Worm (Caenorhabditis elegans): ENCODE results near the gene gpa-2.
"Not testable (repeated sequence)": the region's sequence is repeated elsewhere in the genome, so short reads cannot be mapped to it uniquely, and the experiment has no call there.

gpa-2 gene

DNA sequence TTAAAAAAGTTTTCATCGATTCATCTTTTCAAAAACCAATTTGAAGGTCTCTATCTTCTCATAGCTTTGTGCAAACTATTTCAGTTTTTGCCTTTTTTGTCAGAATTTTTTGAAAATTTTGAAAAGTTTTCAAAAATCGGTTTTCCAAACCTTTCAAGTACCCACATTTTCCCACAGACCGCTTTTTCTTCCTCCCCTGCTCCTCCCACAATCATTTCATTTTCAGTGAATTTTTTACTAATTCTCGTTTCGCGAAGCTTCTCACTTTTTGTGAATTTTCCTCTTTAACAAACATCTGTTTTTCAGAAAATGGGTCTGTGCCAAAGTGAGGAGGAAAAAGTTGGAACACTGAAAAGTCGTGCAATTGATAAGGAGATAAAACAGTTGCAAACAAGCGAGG, at the start of gene gpa-2:
gpa-2 (plus strand) TSS at position 301 of the 400 bp plus-strand sequence.
- TF ChIP-seq ceh-13 (GFP tag; optimal IDR thresholded peaks at IDR 0.05) (no peak), tra-4 (tag; optimal IDR thresholded peaks at IDR 0.05) (no peak), F13C5.2 (tag; optimal IDR thresholded peaks at IDR 0.05) (no peak), ama-1 (optimal IDR thresholded peaks at IDR 0.05) (no peak), tbx-11 (GFP tag; IDR thresholded peaks at IDR 0.05) (no peak), hnd-1 (tag; optimal IDR thresholded peaks at IDR 0.05) (no peak), flt-1 (GFP tag; IDR thresholded peaks at IDR 0.05) (no peak), ceh-36 (tag; optimal IDR thresholded peaks at IDR 0.05) (no peak), B0310.2 (tag; optimal IDR thresholded peaks at IDR 0.05) (no peak), ets-7 (tag; optimal IDR thresholded peaks at IDR 0.05) (no peak), aly-1 (tag; optimal IDR thresholded peaks at IDR 0.05) (no peak), sea-1 (GFP tag; conservative IDR thresholded peaks at IDR 0.05) (no peak), pes-1 (GFP tag; IDR thresholded peaks at IDR 0.05) (no peak), scrt-1 (GFP tag; IDR thresholded peaks at IDR 0.05) (no peak), tbx-37 (GFP tag; conservative IDR thresholded peaks at IDR 0.05) (no peak), hmbx-1 (tag; optimal IDR thresholded peaks at IDR 0.05) (no peak), hmg-4 (GFP tag; optimal IDR thresholded peaks at IDR 0.05) (no peak)

ce11 chrV:8323545-8323944, 47.3 kb upstream of the gpa-2 start:
- TF ChIP-seq pes-1 (GFP tag; IDR thresholded peaks at IDR 0.05) = no peak
- TF ChIP-seq ets-7 (tag; optimal IDR thresholded peaks at IDR 0.05) = no peak
- no peak for TF ChIP-seq ama-1 (optimal IDR thresholded peaks at IDR 0.05)
- no peak for TF ChIP-seq tbx-37 (GFP tag; conservative IDR thresholded peaks at IDR 0.05)

ce11 chrV:8325906-8326305, 44.9 kb upstream of the gpa-2 start:
- TF ChIP-seq hnd-1 (tag; optimal IDR thresholded peaks at IDR 0.05) (no peak), sea-1 (GFP tag; conservative IDR thresholded peaks at IDR 0.05) (no peak), tbx-37 (GFP tag; conservative IDR thresholded peaks at IDR 0.05) (no peak), tbx-11 (GFP tag; IDR thresholded peaks at IDR 0.05) (no peak), aly-1 (tag; optimal IDR thresholded peaks at IDR 0.05) (no peak), ets-7 (tag; optimal IDR thresholded peaks at IDR 0.05) (no peak), hmbx-1 (tag; optimal IDR thresholded peaks at IDR 0.05) (no peak), ama-1 (optimal IDR thresholded peaks at IDR 0.05) (no peak), B0310.2 (tag; optimal IDR thresholded peaks at IDR 0.05) (no peak), pes-1 (GFP tag; IDR thresholded peaks at IDR 0.05) (no peak), flt-1 (GFP tag; IDR thresholded peaks at IDR 0.05) (no peak)

- TF ChIP-seq tbx-37 (GFP tag; conservative IDR thresholded peaks at IDR 0.05) (no peak), sea-1 (GFP tag; conservative IDR thresholded peaks at IDR 0.05) (no peak), flt-1 (GFP tag; IDR thresholded peaks at IDR 0.05) (no peak), pes-1 (GFP tag; IDR thresholded peaks at IDR 0.05) (no peak), hmbx-1 (tag; optimal IDR thresholded peaks at IDR 0.05) (no peak), B0310.2 (tag; optimal IDR thresholded peaks at IDR 0.05) (no peak), tra-4 (tag; optimal IDR thresholded peaks at IDR 0.05) (no peak), tbx-11 (GFP tag; IDR thresholded peaks at IDR 0.05) (no peak), ets-7 (tag; optimal IDR thresholded peaks at IDR 0.05) (no peak), ama-1 (optimal IDR thresholded peaks at IDR 0.05) (no peak), F13C5.2 (tag; optimal IDR thresholded peaks at IDR 0.05) (no peak), ceh-13 (GFP tag; optimal IDR thresholded peaks at IDR 0.05) (no peak), aly-1 (tag; optimal IDR thresholded peaks at IDR 0.05) (no peak), ceh-36 (tag; optimal IDR thresholded peaks at IDR 0.05) (no peak), scrt-1 (GFP tag; IDR thresholded peaks at IDR 0.05) (no peak), hnd-1 (tag; optimal IDR thresholded peaks at IDR 0.05) (no peak)
These were observed 43.7 kb upstream of the gpa-2 start for ce11 chrV:8327080-8327479.

ce11 chrV:8329390-8329789, 41.4 kb upstream of the gpa-2 start:
- TF ChIP-seq scrt-1 (GFP tag; IDR thresholded peaks at IDR 0.05) = 0 out of 2 replicates have a peak, but pooled peaks have one; percentile 47

ce11 chrV:8334360-8334759, 36.4 kb upstream of the gpa-2 start, which contains the start of gene tmd-2:
Gene tmd-2 (plus strand): TSS chrV:8334660.
- TF ChIP-seq aly-1 (tag; optimal IDR thresholded peaks at IDR 0.05) (no peak), hmbx-1 (tag; optimal IDR thresholded peaks at IDR 0.05) (no peak), ets-7 (tag; optimal IDR thresholded peaks at IDR 0.05) (no peak)

DNA sequence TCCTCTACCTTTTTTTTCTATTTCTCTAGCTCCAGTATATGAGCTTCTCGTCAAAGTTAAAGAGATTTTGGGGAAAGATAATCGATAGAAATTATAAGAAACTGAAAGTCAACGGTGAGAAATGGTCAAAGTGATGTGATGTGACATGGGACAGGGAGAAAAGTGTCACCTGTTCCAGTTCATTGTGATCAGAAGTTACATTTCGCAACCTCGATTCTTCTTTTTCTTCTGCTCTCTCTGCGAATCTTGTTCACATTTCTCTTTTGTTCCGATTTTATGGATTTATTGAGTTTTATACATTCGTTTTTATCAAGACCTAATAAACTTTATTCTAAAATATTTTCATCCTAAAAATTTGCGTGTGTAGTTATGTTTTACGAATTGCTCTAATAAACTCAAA, 35.2 kb upstream of the gpa-2 start:
- no peak for TF ChIP-seq ama-1 (optimal IDR thresholded peaks at IDR 0.05)
- no peak for TF ChIP-seq hmg-4 (GFP tag; optimal IDR thresholded peaks at IDR 0.05)
- TF ChIP-seq tra-4 (tag; optimal IDR thresholded peaks at IDR 0.05) = no peak
- TF ChIP-seq ceh-13 (GFP tag; optimal IDR thresholded peaks at IDR 0.05) = no peak
- no peak for TF ChIP-seq hmbx-1 (tag; optimal IDR thresholded peaks at IDR 0.05)

DNA sequence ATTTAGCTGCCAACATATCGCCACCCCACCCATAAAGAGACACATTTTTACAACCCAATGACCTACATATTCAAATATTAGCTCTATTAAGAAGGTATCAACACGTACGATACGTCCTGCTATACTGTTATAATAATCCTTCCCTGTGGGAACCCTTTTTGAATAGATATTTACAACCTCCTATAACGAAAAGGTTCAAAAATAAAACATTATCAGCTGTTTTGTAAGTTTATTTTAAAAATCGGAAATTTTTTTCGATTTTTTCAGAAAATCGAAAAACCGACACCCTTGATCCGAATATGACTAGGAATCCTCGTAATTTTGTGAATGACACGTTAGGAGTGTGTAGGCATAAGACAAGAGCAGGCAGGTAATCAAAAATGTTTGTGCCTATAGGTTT, 29.9 kb upstream of the gpa-2 start, which contains the start of gene C08D8.7:
C08D8.7 (plus strand) TSS at position 301 of the 400 bp plus-strand sequence.
- not testable (repeated sequence) for TF ChIP-seq pes-1 (GFP tag; IDR thresholded peaks at IDR 0.05); hmbx-1 (tag; optimal IDR thresholded peaks at IDR 0.05); hnd-1 (tag; optimal IDR thresholded peaks at IDR 0.05)

DNA sequence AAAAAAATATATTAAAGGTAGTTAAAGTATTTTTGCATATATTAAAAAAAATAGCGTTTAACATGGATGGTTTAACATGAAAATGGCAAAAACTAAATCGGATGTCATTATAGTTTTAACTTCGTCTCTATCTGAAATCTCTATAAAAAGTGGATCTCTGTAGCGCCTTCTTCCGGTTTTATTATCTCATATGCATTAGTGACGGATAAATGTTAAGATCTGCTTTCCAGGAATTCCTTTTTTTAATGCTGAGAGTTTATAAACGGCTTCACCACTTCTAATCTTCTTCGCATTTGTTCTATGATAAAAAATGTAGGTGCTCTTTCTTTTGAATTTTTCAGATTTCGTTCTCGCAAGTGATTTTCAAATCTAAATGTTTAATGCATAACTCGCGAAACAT, 28.4 kb upstream of the gpa-2 start:
- no peak for TF ChIP-seq F13C5.2 (tag; optimal IDR thresholded peaks at IDR 0.05)
- TF ChIP-seq B0310.2 (tag; optimal IDR thresholded peaks at IDR 0.05) = no peak

Measured in whole organism, early embryonic.